Fruit fly (Drosophila melanogaster) whole organism, larva: ENCODE results near the gene Glyat.
A peak's percentile ranks its signal among the peaks of the same experiment; 100 is the strongest.

Experiments
- noc ChIP-seq: fragments of 200-800 bp; sonication (Bioruptor generic); optimal IDR thresholded peaks from 3 replicates; lab custom pipeline; 2019; ENCODE audit warnings: missing biosample characterization, mild to moderate bottlenecking, missing genetic modification characterization, moderate library complexity

The Glyat gene

DNA sequence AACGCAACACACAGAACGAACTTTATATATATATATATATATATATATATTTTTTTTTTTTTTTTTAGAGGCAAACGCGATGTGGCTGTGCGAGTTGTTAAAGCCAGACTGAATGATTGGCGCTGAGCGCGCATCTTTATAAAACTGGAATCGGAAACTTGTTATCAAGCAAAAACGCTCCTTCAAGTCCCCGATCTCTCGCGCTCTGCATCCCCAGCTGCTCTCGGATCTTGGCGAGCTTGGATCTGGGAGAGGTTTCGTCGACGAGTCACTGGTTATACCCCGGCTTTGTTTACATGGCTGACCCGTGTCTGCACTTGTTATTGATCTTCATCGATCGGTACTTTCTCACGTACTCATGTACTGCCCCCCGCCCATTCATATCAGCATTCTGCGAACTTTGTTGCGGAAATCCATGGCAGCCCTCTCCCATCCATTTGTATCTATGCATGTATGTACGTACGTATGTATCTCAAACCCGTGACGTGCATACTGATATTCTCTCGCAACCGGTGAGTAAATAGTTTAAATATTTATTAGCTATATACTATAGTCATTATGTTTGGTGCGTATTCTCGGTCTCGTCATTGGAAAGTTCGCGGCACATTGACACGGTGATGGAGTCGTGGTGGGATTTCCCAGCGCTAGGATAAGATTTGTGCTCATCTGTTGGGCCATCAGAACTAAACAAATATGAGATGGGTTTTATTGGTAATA lies 3.1 kb downstream of the Glyat start, which contains the start of gene Spn28Dc:
Gene Spn28Dc (minus strand): TSS at position 51 of the 717 bp plus-strand sequence.
- no peak for TF ChIP-seq noc (tag; lab: Kevin White, UChicago)

DNA sequence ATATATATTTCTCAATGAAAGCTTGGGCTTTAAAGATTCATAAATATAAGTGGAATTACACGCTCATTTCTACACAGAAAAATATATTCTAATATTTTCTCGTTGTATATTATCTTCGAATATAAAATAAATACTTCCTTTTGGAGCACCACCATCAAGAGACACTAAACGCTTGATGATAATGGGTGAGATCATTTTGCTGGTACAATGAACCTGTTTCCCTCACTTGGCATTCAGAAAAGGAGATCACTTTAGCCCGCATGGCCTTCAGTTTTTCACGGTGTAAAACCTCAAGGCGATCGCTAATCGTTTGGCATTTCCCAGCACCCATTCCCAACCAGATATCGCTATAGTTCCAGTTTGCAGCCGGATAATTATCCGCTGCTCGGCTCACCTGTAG lies 4.4 kb downstream of the Glyat start:
- no peak for TF ChIP-seq noc (tag; lab: Kevin White, UChicago)

DNA sequence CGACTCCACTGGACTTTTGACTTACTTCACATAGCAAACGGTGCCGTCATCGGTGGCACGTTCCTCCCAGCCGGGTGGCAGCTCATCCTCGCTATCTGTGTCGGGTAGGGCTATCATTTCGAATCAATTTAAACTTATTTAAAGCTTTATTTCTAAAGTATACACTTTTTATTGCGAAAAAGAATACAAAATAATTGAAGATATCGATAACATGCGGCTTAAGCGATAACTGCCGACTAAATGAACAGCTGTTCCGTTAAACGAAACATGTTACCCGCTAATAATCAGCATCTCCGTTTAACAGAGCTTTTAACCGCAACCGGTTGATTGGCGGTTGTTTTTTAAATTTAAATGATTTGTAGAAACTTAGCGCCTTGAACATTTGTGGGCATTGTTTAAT lies 6.4 kb downstream of the Glyat start, which contains the start of gene Wwox:
Gene Wwox (minus strand): TSS at position 215 of the 400 bp plus-strand sequence.
- TF ChIP-seq noc (tag; lab: Kevin White, UChicago): no peak

DNA sequence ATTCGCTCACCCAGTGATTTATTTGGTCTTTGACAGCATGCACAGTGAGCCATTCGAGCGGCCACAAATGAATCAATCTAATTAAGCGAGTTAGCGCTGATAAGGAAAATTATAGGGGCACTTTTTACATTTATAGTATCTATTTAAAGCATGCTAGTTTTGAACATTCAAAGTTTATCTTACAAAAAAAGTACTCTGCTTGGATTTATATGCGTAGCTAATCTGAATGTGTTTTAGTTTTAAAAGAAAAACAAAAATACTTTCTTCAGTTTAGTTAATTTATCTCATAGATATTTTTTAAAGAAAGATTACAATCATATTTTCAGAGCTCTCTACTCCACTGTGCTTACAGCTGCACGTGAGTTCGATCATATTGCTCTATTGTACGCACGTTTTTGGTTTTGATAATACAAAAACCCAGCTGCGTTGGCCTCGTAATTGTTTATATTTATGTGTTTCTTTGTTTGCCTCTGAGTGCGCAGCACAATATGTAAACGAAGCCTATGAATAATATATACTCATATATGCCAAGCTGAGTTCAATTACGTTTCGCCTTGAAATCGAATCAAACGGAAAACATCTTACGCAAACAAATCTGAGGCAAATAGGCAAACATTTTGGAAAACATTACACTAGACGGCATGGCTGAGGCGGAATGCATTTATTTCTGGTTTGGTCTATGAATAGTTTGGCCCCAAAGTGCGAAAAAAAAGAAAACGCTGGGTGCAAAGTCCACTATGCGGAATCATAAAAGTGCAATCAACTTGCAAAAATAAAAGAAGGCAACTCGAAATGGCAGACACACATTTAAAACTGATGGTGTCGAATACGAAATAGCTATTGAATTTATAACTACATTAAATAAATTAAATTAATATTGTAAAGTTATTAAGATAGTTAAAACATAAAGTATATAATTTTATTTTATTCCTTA lies 8.5 kb downstream of the Glyat start:
- peak; percentile 75 for TF ChIP-seq noc (tag; lab: Kevin White, UChicago)

DNA sequence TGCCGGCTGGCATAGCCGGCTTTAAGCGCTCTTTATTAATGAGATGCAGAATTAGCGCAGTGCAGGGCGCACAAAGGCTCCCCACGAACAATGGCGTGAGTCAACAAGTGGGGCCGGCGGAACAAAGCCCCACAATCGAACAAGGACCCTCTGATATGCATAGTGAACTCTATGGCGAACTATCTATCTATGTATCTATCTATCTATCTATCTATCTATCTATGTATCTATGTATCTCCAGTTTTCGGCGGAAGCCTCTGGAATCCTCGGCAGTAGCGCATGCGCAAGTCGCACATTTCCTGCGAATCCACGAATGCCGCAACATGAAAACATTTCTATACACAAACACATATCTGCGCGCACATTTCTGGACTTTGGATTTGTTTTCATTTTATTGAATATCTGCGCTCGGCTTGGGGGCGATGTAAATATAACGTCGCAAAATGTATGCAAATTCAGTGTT lies 9.8 kb downstream of the Glyat start:
- TF ChIP-seq noc (tag; lab: Kevin White, UChicago): peak; percentile 80

DNA sequence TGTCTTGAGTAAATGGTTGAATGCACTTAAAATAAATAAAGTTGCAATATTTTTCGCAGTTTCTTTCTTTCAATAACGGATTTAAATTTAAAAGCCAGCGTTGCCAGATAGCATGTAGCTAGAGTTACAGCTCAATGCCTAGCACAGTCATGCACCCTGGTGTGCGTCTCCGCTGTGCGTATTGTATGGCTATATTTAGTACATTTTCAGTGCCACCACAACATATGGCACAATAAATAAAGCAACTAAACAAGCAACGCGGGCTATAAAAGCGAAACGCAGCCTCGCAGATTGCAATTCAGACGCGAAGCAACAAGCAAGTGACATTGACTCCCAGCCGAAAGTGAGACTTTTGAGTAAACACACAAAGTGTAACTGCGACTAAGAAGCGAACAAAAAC lies 11.8 kb downstream of the Glyat start, which contains the start of gene Sirup:
Gene Sirup (plus strand): TSS at position 215 of the 400 bp plus-strand sequence.
- TF ChIP-seq noc (tag; lab: Kevin White, UChicago): no peak

DNA sequence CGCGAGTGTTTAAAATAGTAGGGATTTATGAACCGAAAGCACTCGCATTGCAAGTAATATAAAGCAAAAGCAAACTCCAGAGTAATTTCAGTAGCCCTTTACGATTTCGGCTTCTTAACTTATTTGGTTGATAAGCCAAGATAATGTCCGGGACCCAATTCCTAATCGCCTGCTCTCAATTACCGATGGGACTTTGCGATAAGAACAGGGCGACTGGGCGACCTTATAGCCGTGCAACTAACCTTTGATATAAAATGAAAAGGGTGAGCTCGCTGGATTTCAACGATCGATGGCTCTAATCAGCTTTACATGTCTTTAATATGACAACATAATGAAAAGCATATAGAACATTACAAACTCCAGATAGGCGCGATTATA lies 12.4 kb downstream of the Glyat start, which contains the start of gene CG7227:
Gene CG7227 (minus strand): TSS at position 72 of the 378 bp plus-strand sequence.
- TF ChIP-seq noc (tag; lab: Kevin White, UChicago): no peak

DNA sequence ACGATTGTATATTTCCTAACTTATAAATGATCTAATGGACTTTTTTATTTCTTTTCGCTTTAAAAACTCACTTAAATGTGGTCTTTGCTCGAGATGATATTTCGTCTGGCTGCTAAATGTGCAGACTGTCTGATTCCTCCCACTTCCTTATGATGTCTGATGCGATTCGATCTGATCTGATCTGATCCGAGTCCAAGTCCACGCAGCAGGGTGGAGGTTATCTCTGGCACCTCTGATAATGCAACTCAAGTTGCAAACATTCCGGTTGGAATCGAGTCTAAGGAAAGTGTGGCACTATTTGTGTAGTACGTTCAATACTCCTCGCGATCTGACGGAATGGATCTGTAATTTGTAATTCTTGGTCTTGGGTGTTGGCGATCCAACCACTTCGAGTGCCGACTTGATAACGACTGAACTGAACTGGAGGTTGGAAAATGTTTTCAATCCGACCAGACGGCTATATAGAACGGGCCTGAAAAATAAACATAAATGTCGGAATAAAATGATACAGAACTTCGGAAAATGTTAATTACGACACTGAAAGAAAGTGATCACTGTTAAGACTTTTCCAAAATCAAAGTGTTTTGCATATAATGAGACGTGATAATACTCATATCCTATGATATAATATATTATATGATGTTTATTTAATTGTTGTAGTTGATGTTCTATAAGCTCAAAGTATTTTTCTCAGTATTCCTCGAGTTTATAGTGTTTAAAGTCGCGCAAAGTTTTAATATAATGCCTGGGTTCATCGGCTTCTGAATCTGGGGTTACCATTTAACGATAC lies 13.0 kb downstream of the Glyat start:
- no peak for TF ChIP-seq noc (tag; lab: Kevin White, UChicago)

DNA sequence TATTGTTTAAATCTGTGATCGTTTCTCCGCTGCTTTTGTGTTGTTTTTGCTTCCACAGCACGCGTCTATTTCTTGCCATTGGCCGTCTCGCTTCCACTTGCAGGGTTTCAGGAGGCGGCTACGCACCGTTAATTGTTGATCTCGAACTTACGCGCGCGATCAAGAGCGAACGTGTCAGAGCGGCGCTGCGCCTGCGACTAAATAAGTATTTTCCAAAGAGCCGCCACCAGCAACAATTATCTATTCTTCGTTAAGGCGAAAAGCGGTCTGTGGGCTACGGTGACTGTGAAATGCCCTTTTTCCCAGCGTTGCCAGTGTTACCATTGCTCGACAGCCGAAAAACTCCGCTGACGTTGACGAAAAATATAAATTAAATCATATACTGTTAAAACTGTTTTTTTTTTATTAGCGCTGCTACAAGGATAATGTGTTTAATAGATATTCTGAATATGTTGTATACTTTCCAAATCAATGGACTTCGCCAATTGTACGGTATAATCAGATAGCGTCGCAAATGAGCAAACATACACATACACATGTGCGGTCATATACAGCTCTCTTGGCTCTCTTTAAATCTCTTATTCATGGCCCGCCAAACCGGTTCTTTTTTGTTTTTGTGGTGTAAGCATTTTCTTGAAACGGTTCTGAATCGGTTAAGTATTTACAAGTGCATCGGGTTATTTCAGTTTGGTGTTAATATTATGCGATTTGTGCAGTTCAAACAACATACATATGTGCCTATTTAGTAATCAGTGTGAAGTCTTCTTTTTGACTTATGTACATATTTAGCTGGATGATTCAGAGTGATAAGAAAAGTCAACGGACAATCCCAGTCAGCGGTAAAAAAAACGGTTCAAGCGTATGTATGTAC lies 16.2 kb downstream of the Glyat start, which contains the start of gene pes:
Gene pes (minus strand): TSS at position 201 of the 871 bp plus-strand sequence.
- TF ChIP-seq noc (tag; lab: Kevin White, UChicago): peak; percentile 63

DNA sequence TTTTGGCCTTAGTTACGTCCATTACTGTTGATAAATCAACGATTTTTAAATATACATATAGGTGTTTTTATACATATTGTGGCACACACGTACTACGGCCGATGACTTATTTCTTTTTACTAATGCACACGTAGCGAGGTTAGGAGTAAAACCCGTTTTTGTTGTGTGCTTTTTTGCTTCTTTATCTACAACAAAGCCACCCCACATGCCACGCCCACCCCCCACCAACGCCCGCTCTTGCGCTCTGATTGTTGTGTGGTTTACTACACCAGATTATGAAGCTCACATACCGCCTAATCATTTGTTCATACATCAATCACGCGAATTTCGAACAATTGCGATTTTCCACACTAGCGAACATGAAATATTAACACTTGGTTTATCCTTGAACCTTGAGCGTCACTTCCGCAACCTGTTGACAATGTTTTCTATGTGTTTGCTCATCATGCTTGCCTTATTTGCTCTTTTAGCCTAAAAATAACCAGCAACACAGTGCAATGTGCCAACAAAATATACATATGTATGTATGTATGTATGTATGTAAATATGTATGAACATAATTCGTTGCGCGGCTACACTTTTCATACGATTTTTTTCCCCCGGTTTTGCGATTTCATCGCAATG lies 17.3 kb downstream of the Glyat start:
- TF ChIP-seq noc (tag; lab: Kevin White, UChicago): no peak

DNA sequence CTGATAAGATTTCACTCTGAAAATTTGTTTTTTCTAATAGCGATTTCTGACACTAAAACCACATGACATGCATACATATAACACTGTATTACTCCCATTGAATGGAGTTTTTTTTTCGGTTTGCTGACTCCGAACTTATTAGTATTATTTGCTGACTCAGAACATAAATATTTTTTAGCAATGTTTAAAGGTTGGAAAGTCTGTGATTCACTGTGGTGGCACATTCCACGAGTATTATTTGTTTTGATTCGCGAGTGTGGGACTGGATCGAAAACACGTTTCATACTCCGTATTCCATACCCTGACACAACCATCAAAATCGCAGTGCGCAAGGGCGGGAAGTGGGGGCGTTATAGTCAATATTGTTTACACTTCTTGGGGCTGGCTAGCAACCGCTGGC lies 17.8 kb downstream of the Glyat start:
- no peak for TF ChIP-seq noc (tag; lab: Kevin White, UChicago)

DNA sequence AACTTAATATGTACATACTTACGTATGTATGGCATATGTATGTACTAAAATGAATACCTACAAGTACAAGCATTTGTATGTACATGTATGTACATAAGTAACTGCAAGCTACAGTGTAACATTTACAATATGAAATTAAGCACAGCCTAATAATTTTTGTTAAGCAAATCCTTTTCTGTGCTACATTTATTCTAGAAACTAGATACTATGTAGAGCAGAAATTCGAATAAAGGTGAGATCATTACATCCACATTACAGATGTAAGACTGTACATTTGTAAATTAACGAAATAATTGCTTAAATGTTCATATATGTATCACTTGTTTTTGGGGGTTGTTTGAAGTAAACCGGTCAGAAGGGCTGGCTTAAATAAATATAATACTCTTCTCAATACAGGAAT lies 18.5 kb downstream of the Glyat start:
- no peak for TF ChIP-seq noc (tag; lab: Kevin White, UChicago)

DNA sequence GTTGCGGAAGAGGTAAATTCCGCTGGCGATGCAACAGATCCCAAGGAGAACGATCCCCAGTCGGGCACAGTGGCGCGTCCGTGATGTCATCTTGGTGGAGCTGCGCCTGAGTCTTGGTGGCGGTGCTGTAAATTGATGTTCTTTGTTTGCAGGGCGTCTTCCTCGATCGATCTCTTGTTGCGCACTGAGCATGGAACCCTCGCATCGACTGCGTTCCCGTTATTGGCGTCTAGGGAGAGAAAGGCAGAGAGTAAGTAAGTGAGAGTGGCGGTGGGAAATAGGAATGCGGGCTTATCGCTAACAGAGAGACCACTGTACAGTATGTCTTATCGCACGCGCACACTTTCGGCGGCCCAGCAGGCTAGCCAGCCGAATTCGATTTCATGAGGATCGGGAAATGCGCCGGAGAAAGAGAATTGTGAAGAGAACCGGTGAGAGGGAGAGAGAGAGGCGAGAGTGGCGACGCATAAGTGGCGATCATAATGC lies 19.0 kb downstream of the Glyat start:
- no peak for TF ChIP-seq noc (tag; lab: Kevin White, UChicago)

DNA sequence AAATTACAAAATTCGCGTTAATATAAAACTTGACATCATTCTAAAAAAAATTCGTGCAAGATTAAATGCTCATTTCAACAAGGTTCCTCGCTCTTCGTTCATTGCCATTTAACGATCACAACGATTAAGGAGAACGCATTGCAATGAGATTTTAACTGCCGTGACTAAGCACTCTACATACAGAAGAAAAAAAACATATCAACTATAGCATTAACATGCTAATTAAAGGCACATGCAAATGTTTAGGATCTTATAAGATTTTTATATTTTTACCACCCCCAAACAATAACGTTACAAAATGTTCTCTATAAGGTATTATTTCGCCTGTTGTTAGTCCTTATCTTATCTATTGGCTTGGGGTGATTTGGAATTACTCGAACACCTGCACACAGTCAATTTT lies 19.7 kb downstream of the Glyat start:
- no peak for TF ChIP-seq noc (tag; lab: Kevin White, UChicago)
